Fruit fly (Drosophila melanogaster): Measurements from ENCODE around the gene CG33235.

DNA sequence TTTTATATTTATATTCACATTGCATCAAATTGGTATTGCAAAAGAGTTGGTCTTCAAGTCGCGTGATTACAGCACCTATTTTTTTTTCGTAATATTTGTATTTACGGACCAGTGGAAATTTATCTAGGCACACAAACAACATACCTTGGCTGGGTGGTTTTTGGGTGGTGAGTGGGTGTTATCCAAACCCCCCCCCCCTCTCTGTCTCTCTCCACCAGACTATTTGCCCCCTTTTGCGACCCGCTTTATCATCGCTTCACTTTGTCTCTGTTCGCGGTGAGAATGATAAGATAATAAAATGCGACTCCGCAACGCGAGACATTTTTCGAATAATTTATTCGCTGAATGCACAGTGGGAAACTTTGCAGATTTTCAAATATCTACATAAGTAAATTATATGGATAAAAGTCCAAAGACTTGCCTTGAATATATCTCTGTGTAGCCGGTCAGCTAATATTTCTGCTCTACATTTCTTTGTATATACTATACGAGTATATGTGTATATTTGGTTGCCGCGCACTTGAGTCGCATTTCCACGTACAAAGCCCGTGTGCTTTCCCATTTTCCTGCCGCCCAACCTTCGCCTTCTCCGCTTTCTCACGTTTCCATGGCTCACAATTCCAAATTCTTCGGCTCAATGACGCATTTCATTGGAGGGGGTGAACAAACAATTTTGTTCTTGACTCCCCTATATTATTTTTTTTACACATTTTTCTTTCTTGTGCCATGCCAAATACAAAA is 10.0 kb upstream of the CG33235 start:
- TF ChIP-seq psq (optimal IDR thresholded peaks at IDR 0.05): no peak
- TF ChIP-seq Dll (optimal IDR thresholded peaks at IDR 0.05): no peak
- no peak for TF ChIP-seq EcR (GFP tag; optimal IDR thresholded peaks at IDR 0.05)
- no peak for TF ChIP-seq CG8478 (optimal IDR thresholded peaks at IDR 0.05)
- no peak for TF ChIP-seq pan (optimal IDR thresholded peaks at IDR 0.05)
- TF ChIP-seq usp (GFP tag; optimal IDR thresholded peaks at IDR 0.05): no peak

Data from whole organism.